Worm (Caenorhabditis elegans): ENCODE measurements around the gene pygl-1.

DNA sequence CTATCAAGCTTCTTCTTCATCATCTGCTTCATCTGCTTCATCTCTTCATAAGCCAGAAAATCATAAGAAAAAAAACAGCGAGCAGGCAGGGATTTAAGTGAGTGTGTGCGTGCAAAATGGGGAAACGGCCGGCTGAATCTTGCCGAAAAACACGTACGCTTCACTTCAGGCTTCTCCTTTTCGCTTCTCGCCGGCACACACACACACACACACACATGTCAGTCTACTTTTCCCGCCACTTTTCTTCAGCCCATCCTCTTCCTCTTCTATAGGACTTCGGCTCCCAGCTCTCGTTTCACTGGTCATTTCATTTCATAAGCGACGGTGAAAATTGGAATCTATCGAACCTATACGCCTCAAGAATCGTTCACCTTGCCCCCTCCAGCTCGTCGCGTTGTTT is 425 bp downstream of the pygl-1 start:
- TF ChIP-seq snpc-4 (tag; optimal IDR thresholded peaks at IDR 0.05) (no peak), nhr-28 (tag; optimal IDR thresholded peaks at IDR 0.05) (no peak), ztf-11 (tag; optimal IDR thresholded peaks at IDR 0.05) (no peak), M03D4.4 (tag; optimal IDR thresholded peaks at IDR 0.05) (no peak), sptf-1 (tag; optimal IDR thresholded peaks at IDR 0.05) (no peak)
